Worm (Caenorhabditis elegans) whole organism, L1 larva: Measurements from ENCODE around the gene chpf-2.

Experiments used
- ceh-82 ChIP-seq, 3 experiments: fragments of 150-350 bp in 1 of 3; sonication (generic microtip) in 2 of 3; optimal IDR thresholded peaks; 2 replicates each; lab custom pipeline; 2014 to 2017; ENCODE audit warnings: missing biosample characterization in 3 of 3, missing genetic modification characterization in 3 of 3
- egl-27 ChIP-seq, 2 experiments: fragments of 150-350 bp in 1 of 2; sonication (generic microtip); optimal IDR thresholded peaks; 3 replicates each; lab custom pipeline; 2017 to 2018; ENCODE audit warnings: missing biosample characterization in 2 of 2, missing genetic modification characterization in 2 of 2, missing genetic modification reagents in 2 of 2
- hlh-17 ChIP-seq: fragments of 200-800 bp; sonication (Bioruptor generic); optimal IDR thresholded peaks from 2 replicates; lab custom pipeline; 2018; ENCODE audit warnings: missing genetic modification characterization, mild to moderate bottlenecking, missing compliant biosample characterization, moderate library complexity, borderline replicate concordance
- mep-1 ChIP-seq: fragments of 150-350 bp; optimal IDR thresholded peaks from 2 replicates; lab custom pipeline; 2014; ENCODE audit warnings: missing biosample characterization, missing genetic modification characterization
- nhr-12 ChIP-seq: sonication (generic microtip); optimal IDR thresholded peaks from 2 replicates; lab custom pipeline; 2017; ENCODE audit warnings: missing biosample characterization, missing genetic modification characterization
- nhr-237 ChIP-seq: fragments of 150-350 bp; optimal IDR thresholded peaks from 2 replicates; lab custom pipeline; 2014; ENCODE audit warnings: missing biosample characterization, missing genetic modification characterization
- skn-1 ChIP-seq: fragments of 150-350 bp; optimal IDR thresholded peaks from 2 replicates; lab custom pipeline; 2014; ENCODE audit warnings: missing biosample characterization, missing genetic modification characterization
- snpc-4 ChIP-seq: fragments of 150-350 bp; optimal IDR thresholded peaks from 2 replicates; lab custom pipeline; 2014; ENCODE audit warnings: missing biosample characterization, missing genetic modification characterization
- unc-86 ChIP-seq: sonication (generic microtip); optimal IDR thresholded peaks from 2 replicates; lab custom pipeline; 2016; ENCODE audit warnings: missing genetic modification characterization, missing compliant biosample characterization
- zag-1 ChIP-seq: fragments of 150-350 bp; optimal IDR thresholded peaks from 2 replicates; lab custom pipeline; 2014; ENCODE audit warnings: missing biosample characterization, missing genetic modification characterization
- ztf-11 ChIP-seq, 2 experiments: sonication (generic microtip); optimal IDR thresholded peaks; 2 replicates each; lab custom pipeline; 2016 to 2017; ENCODE audit warnings: missing genetic modification characterization in 2 of 2, missing biosample characterization in 1 of 2, missing compliant biosample characterization in 1 of 2

- TF ChIP-seq ceh-82 (tag; optimal IDR thresholded peaks at IDR 0.05; lab: Kevin White, UChicago) = no peak
- TF ChIP-seq skn-1 (tag; lab: Kevin White, UChicago) = no peak
- TF ChIP-seq nhr-237 = no peak
- TF ChIP-seq mep-1 (tag; lab: Kevin White, UChicago) = no peak
- TF ChIP-seq ztf-11 (tag; optimal IDR thresholded peaks at IDR 0.05; lab: Kevin White, UChicago) = no peak
- no peak for TF ChIP-seq zag-1 (tag; lab: Kevin White, UChicago)
- no peak for TF ChIP-seq snpc-4
- TF ChIP-seq hlh-17 (GFP tag; lab: Kevin White, UChicago) = no peak
- no peak for TF ChIP-seq nhr-12
- TF ChIP-seq unc-86 (tag; lab: Kevin White, UChicago) = no peak
- TF ChIP-seq egl-27 (tag; optimal IDR thresholded peaks at IDR 0.05; lab: Kevin White, UChicago) = no peak
Observed at ce11 chrV:3028205-3028604, 11.0 kb downstream of the chpf-2 start, which contains the start of gene asp-7.
